Worm (Caenorhabditis elegans) whole organism, late embryonic: ENCODE results near the gene K09C4.2.

Experiments
- ama-1 ChIP-seq: fragments of 150-350 bp; optimal IDR thresholded peaks from 2 replicates; lab custom pipeline; 2014
- ceh-22 ChIP-seq: sonication (generic microtip); optimal IDR thresholded peaks from 2 replicates; lab custom pipeline; 2017; ENCODE audit warnings: missing biosample characterization, missing genetic modification characterization
- ceh-48 ChIP-seq: sonication (generic microtip); optimal IDR thresholded peaks from 2 replicates; lab custom pipeline; 2016; ENCODE audit warnings: missing genetic modification characterization, inconsistent platforms, missing compliant biosample characterization
- fkh-10 ChIP-seq: fragments of 150-350 bp; optimal IDR thresholded peaks from 2 replicates; lab custom pipeline; 2014; ENCODE audit warnings: missing biosample characterization, missing genetic modification reagents, missing genetic modification characterization
- nfya-1 ChIP-seq: sonication (generic microtip); optimal IDR thresholded peaks from 2 replicates; lab custom pipeline; 2017; ENCODE audit warnings: missing genetic modification characterization, mild to moderate bottlenecking, missing compliant biosample characterization, antibody characterized with exemption, moderate library complexity
- nhr-232 ChIP-seq: sonication (generic microtip); optimal IDR thresholded peaks from 2 replicates; lab custom pipeline; 2016; ENCODE audit warnings: missing genetic modification characterization, missing compliant biosample characterization
- tbx-2 ChIP-seq: sonication (generic microtip); optimal IDR thresholded peaks from 2 replicates; lab custom pipeline; 2016; ENCODE audit warnings: missing genetic modification characterization, missing compliant biosample characterization

DNA sequence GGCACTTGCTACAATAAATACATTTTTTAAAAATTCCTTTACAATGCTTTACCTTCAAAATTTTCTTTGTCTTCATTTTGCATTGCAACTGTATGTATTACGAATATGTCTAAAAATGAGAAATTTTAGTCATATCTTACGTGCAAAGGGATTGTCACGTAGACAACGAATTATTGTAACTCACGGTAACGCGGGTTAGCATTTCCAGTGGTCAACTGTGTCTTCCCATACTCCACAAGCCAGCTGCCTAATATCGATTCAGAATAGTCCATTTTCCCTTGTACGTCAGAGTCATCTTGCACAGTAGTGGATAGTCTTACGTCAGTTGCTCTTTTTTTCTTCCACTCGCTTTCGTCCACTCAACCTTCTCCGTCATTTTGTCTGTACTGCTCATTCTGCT is 33.7 kb upstream of the K09C4.2 start, which contains the start of gene fbxb-71:
- TF ChIP-seq ceh-22 (tag; lab: Kevin White, UChicago) (no peak), tbx-2 (tag; lab: Kevin White, UChicago) (no peak), ama-1 (lab: Kevin White, UChicago) (no peak), nfya-1 (tag; lab: Kevin White, UChicago) (no peak), nhr-232 (tag; lab: Kevin White, UChicago) (no peak), fkh-10 (no peak), ceh-48 (no peak)
